Worm (Caenorhabditis elegans): ENCODE data around the gene efn-4.

efn-4 gene

DNA sequence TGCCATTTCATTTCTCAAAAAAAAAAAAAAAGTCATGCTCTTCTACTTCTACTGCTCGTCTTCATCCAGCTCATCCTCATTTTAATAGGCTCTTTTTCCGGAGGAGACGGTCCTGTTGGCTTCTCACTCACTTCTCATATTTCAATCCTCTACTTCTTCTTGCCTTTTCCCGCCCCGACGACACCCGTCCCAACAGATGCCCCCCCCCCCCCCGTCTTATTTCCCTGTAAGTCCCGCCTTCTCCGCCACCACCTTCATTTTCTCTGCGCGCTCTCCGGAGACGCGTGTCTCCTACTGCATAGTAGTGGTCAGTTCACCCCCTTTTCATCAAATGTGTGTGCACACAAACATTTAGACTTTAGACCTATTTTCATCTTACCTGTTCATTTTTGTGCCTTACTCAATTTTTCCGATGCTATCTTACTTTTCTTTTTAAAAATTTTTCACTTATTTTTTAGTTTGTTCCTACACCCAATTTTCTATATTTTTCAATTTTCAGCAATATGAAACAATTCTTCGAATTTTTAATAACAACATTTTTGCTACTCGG, at the start of gene efn-4:
Gene efn-4, plus strand, starts transcription at position 500 of the 550 bp plus-strand sequence.
- TF ChIP-seq pha-4 (tag; optimal IDR thresholded peaks at IDR 0.05) (no peak), tbx-2 (tag; optimal IDR thresholded peaks at IDR 0.05) (no peak), ttx-3 (tag; optimal IDR thresholded peaks at IDR 0.05) (no peak)

DNA sequence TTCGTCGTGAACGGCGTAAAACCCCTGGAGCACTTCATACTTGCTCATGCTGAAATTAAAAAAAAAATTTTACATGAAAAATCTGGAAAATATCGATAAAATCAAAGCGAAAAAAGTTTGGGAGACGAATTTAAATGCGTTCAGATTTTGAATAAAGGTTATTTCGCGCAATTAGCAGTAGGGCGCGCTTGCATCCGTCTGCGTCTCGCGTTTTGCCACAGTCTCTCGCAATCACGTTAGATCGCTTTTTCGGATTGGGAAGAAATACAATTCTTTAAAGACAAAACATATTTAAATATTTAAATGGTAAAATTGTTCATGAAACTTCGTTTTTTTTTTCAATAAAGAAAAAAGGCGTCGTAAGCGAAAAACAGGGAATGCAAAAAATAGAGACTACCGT, 39.6 kb upstream of the efn-4 start, which contains the start of gene pig-1:
Gene pig-1, minus strand, starts transcription at position 49 of the 400 bp plus-strand sequence.
- peak; percentile 45 for TF ChIP-seq ceh-31 (tag; optimal IDR thresholded peaks at IDR 0.05)
- no peak for TF ChIP-seq Y22D7AL.16 (tag; optimal IDR thresholded peaks at IDR 0.05)
- TF ChIP-seq nfya-1 (tag; optimal IDR thresholded peaks at IDR 0.05): peak; percentile 20
- TF ChIP-seq K09A11.1 (tag; optimal IDR thresholded peaks at IDR 0.05; ENCODE audit: insufficient read depth): no peak
- TF ChIP-seq ceh-45 (GFP tag; IDR thresholded peaks at IDR 0.05): no peak
- TF ChIP-seq ceh-24 (tag; optimal IDR thresholded peaks at IDR 0.05): no peak
- no peak for TF ChIP-seq fkh-10 (GFP tag; optimal IDR thresholded peaks at IDR 0.05)
- no peak for TF ChIP-seq ceh-22 (tag; optimal IDR thresholded peaks at IDR 0.05)
- no peak for TF ChIP-seq lin-11 (tag; optimal IDR thresholded peaks at IDR 0.05)
- TF ChIP-seq unc-55 (GFP tag; optimal IDR thresholded peaks at IDR 0.05): peak; percentile 15
- TF ChIP-seq che-1 (tag; optimal IDR thresholded peaks at IDR 0.05): no peak
- peak; percentile 62 for TF ChIP-seq unc-42 (tag; optimal IDR thresholded peaks at IDR 0.05)

DNA sequence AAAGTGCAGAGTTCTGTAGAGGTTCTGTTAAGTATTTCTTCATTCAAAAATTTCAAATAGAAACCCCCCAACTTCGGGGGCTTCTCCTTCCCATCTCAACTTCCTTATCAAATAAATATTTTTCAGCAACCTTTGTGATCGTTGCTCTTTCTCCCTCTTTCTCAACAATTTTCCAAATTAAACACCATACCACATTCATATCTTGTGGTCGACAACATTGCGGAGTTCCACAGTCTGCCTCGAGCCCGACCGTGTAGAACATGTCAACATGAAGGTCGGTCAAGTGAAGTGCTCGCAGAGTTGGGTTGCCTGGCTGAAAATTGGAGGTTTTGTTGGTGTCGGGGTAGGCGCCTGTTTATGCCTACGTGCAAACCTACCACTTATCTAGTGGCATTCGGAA, 36.5 kb upstream of the efn-4 start:
- TF ChIP-seq zip-5 (tag; optimal IDR thresholded peaks at IDR 0.05) (no peak), hlh-6 (tag; optimal IDR thresholded peaks at IDR 0.05) (no peak), ceh-14 (tag; optimal IDR thresholded peaks at IDR 0.05) (no peak), ceh-19 (GFP tag; optimal IDR thresholded peaks at IDR 0.05) (no peak), ceh-30 (tag; optimal IDR thresholded peaks at IDR 0.05) (no peak), sdc-2 (tag; optimal IDR thresholded peaks at IDR 0.05) (no peak)

DNA sequence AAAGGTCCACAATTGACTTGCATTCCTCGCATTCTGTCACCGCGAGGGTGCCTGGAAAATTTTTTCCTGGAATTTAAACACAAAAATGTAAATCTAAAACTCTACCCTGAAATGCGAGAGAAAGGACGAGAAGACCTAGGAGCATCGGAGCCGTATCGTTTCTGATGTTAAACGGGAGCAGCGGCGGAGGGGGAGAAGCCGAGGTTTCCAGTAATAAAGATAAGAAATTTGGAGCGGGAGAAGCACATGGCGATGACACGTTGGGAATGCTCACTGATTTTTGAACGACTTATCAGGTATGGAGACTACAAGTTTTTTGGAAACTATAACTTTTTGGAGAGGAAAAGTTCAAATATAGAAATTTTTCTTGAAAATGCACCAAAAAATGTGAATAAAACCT, 35.4 kb upstream of the efn-4 start, which contains the start of gene asm-3:
Gene asm-3, minus strand, starts transcription at position 215 of the 400 bp plus-strand sequence.
- no peak for TF ChIP-seq hlh-30 (tag; optimal IDR thresholded peaks at IDR 0.05; ENCODE audit: insufficient read depth)
- no peak for TF ChIP-seq sdc-2 (tag; optimal IDR thresholded peaks at IDR 0.05)
- TF ChIP-seq K09A11.1 (tag; optimal IDR thresholded peaks at IDR 0.05; ENCODE audit: insufficient read depth): no peak
- no peak for TF ChIP-seq nhr-11 (tag; optimal IDR thresholded peaks at IDR 0.05)
- no peak for TF ChIP-seq gmeb-2 (tag; optimal IDR thresholded peaks at IDR 0.05)
- TF ChIP-seq ahr-1 (tag; optimal IDR thresholded peaks at IDR 0.05): no peak
- no peak for TF ChIP-seq pax-1 (tag; optimal IDR thresholded peaks at IDR 0.05)

DNA sequence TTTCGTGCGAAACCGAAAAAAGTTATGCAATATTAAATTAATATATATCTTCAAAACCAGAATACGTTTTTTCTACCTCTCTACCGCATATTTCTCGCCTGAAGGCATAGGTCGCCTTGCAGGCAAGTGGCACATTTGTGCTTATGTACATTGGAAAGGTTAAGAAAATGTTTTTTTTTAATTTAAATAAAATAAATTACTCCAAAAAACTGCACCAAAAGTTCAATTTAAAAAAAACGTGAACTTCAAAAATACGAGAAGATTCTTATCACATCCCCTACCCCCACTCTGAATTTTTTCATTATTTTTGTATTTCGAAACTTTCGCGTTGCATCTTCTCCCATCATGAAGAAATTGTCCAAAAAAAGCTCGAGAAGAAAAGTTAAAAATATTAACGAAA, 34.7 kb upstream of the efn-4 start, which contains the start of gene W03G1.2:
Gene W03G1.2, plus strand, starts transcription at position 301 of the 400 bp plus-strand sequence.
- TF ChIP-seq F13H6.1 (tag; optimal IDR thresholded peaks at IDR 0.05) (no peak), ttx-3 (tag; optimal IDR thresholded peaks at IDR 0.05) (no peak), hlh-15 (tag; optimal IDR thresholded peaks at IDR 0.05) (no peak), unc-3 (GFP tag; conservative IDR thresholded peaks at IDR 0.05) (no peak), unc-3 (tag; optimal IDR thresholded peaks at IDR 0.05) (no peak), pax-1 (tag; optimal IDR thresholded peaks at IDR 0.05) (no peak), K02D7.2 (tag; optimal IDR thresholded peaks at IDR 0.05) (no peak), elt-2 (tag; optimal IDR thresholded peaks at IDR 0.05) (no peak), K09A11.1 (tag; optimal IDR thresholded peaks at IDR 0.05; ENCODE audit: insufficient read depth) (no peak), ceh-30 (tag; optimal IDR thresholded peaks at IDR 0.05) (no peak), syd-9 (tag; optimal IDR thresholded peaks at IDR 0.05) (no peak), mec-3 (tag; optimal IDR thresholded peaks at IDR 0.05; ENCODE audit: borderline replicate concordance) (no peak), dve-1 (tag; optimal IDR thresholded peaks at IDR 0.05) (no peak), npax-4 (tag; optimal IDR thresholded peaks at IDR 0.05) (no peak)
